Fruit fly (Drosophila melanogaster) whole organism, prepupa: Measurements from ENCODE around the gene CG1896.
A peak's percentile ranks its signal among the peaks of the same experiment; 100 is the strongest.

Experiments used
- Blimp-1 ChIP-seq: fragments of 200-800 bp; sonication (Bioruptor generic); optimal IDR thresholded peaks from 3 replicates; lab custom pipeline; 2017; ENCODE audit warnings: missing biosample characterization, missing genetic modification characterization, mild to moderate bottlenecking, moderate library complexity, missing genetic modification reagents
- CG11294 ChIP-seq: fragments of 200-800 bp; sonication (Bioruptor generic); IDR thresholded peaks from 2 replicates; pipeline ENCODE4 v1.3.6; 2022; ENCODE audit warnings: missing biosample characterization, missing genetic modification characterization
- CG11902 ChIP-seq: fragments of 200-800 bp; sonication (Bioruptor generic); optimal IDR thresholded peaks from 3 replicates; lab custom pipeline; 2016; ENCODE audit warnings: missing biosample characterization, missing genetic modification characterization
- CG15336 ChIP-seq: fragments of 200-800 bp; sonication (Bioruptor generic); IDR thresholded peaks from 2 replicates; pipeline ENCODE4 v1.3.6; 2022; ENCODE audit warnings: missing biosample characterization, missing genetic modification characterization
- CG1621 ChIP-seq: fragments of 200-800 bp; sonication (Bioruptor generic); optimal IDR thresholded peaks from 3 replicates; lab custom pipeline; 2018; ENCODE audit warnings: missing biosample characterization, mild to moderate bottlenecking, missing genetic modification characterization
- CG16779 ChIP-seq: fragments of 200-800 bp; sonication (Bioruptor generic); optimal IDR thresholded peaks from 3 replicates; lab custom pipeline; 2017; ENCODE audit warnings: missing biosample characterization, mild to moderate bottlenecking, missing genetic modification characterization
- CG3032 ChIP-seq: fragments of 200-800 bp; optimal IDR thresholded peaks from 2 replicates; lab custom pipeline; 2019; ENCODE audit warnings: missing biosample characterization, mild to moderate bottlenecking, missing genetic modification characterization, moderate library complexity
- CG31627 ChIP-seq: fragments of 200-800 bp; sonication (Bioruptor generic); optimal IDR thresholded peaks from 3 replicates; lab custom pipeline; 2016; ENCODE audit warnings: missing biosample characterization, missing genetic modification characterization
- CG32006 ChIP-seq: fragments of 200-800 bp; sonication (Bioruptor generic); optimal IDR thresholded peaks from 3 replicates; lab custom pipeline; 2017; ENCODE audit warnings: missing biosample characterization, mild to moderate bottlenecking, missing genetic modification characterization
- CG3919 ChIP-seq: fragments of 200-800 bp; sonication (Bioruptor generic); optimal IDR thresholded peaks from 3 replicates; lab custom pipeline; 2016; ENCODE audit warnings: missing biosample characterization, missing genetic modification characterization
- CG4318 ChIP-seq: fragments of 200-800 bp; sonication (Bioruptor generic); optimal IDR thresholded peaks from 3 replicates; lab custom pipeline; 2017; ENCODE audit warnings: missing biosample characterization, mild to moderate bottlenecking, missing genetic modification characterization
- CG6808 ChIP-seq: fragments of 200-800 bp; sonication (Bioruptor generic); optimal IDR thresholded peaks from 3 replicates; lab custom pipeline; 2017; ENCODE audit warnings: missing biosample characterization, missing genetic modification characterization, mild to moderate bottlenecking, moderate library complexity, missing genetic modification reagents
- CG6854 ChIP-seq: fragments of 200-800 bp; sonication (Bioruptor generic); optimal IDR thresholded peaks from 2 replicates; lab custom pipeline; 2017; ENCODE audit warnings: missing biosample characterization, mild to moderate bottlenecking, missing genetic modification characterization
- CG8119 ChIP-seq: fragments of 200-800 bp; sonication (Bioruptor generic); IDR thresholded peaks from 3 replicates; pipeline ENCODE4 v1.3.6; 2022; ENCODE audit warnings: missing biosample characterization, missing genetic modification characterization
- CG8319 ChIP-seq: fragments of 200-800 bp; sonication (Bioruptor generic); optimal IDR thresholded peaks from 3 replicates; lab custom pipeline; 2016; ENCODE audit warnings: missing biosample characterization, missing genetic modification characterization
- CG8632 ChIP-seq: fragments of 200-800 bp; sonication (Bioruptor generic); optimal IDR thresholded peaks from 3 replicates; lab custom pipeline; 2016; ENCODE audit warnings: missing biosample characterization, missing genetic modification characterization
- CG9139 ChIP-seq: fragments of 200-800 bp; sonication (Bioruptor generic); optimal IDR thresholded peaks from 3 replicates; lab custom pipeline; 2017; ENCODE audit warnings: missing biosample characterization, mild to moderate bottlenecking, missing genetic modification characterization
- Eip75B ChIP-seq: fragments of 200-800 bp; sonication (Bioruptor generic); optimal IDR thresholded peaks from 3 replicates; lab custom pipeline; 2016; ENCODE audit warnings: missing biosample characterization, missing genetic modification characterization
- Eip78C ChIP-seq: fragments of 200-800 bp; sonication (Bioruptor generic); peaks from one replicate; lab custom pipeline; 2016; ENCODE audit warnings: missing biosample characterization, missing genetic modification characterization
- Eip93F ChIP-seq: fragments of 200-800 bp; sonication (Bioruptor generic); optimal IDR thresholded peaks from 2 replicates; lab custom pipeline; 2016; ENCODE audit warnings: missing biosample characterization, mild to moderate bottlenecking, missing genetic modification characterization
- Ets96B ChIP-seq: fragments of 200-800 bp; optimal IDR thresholded peaks from 2 replicates; lab custom pipeline; 2019; ENCODE audit warnings: missing biosample characterization, mild to moderate bottlenecking, missing genetic modification characterization, moderate library complexity
- Gug ChIP-seq: fragments of 200-800 bp; sonication (Bioruptor generic); IDR thresholded peaks from 2 replicates; pipeline ENCODE4 v1.3.6; 2022; ENCODE audit warnings: missing biosample characterization, missing genetic modification characterization
- Hr38 ChIP-seq: sonication (Bioruptor generic); optimal IDR thresholded peaks from 2 replicates; lab custom pipeline; 2016; ENCODE audit warnings: missing biosample characterization, missing genetic modification characterization
- Hr39 ChIP-seq: fragments of 200-800 bp; sonication (Bioruptor generic); optimal IDR thresholded peaks from 2 replicates; lab custom pipeline; 2016; ENCODE audit warnings: missing biosample characterization, missing genetic modification characterization
- Hr4 ChIP-seq: fragments of 200-800 bp; sonication (Bioruptor generic); optimal IDR thresholded peaks from 3 replicates; lab custom pipeline; 2016; ENCODE audit warnings: missing biosample characterization, missing genetic modification characterization
- Lpt ChIP-seq: fragments of 200-800 bp; sonication (Bioruptor generic); optimal IDR thresholded peaks from 3 replicates; lab custom pipeline; 2016; ENCODE audit warnings: missing biosample characterization, missing genetic modification characterization
- Met ChIP-seq: fragments of 200-800 bp; sonication (Bioruptor generic); optimal IDR thresholded peaks from 3 replicates; lab custom pipeline; 2016; ENCODE audit warnings: missing biosample characterization, missing genetic modification characterization
- OdsH ChIP-seq: fragments of 200-800 bp; sonication (Bioruptor generic); optimal IDR thresholded peaks from 3 replicates; lab custom pipeline; 2016; ENCODE audit warnings: missing biosample characterization, missing genetic modification characterization
- Sox102F ChIP-seq: fragments of 200-800 bp; sonication (Bioruptor generic); optimal IDR thresholded peaks from 2 replicates; lab custom pipeline; 2016; ENCODE audit warnings: missing biosample characterization, mild to moderate bottlenecking, missing genetic modification characterization
- Sox14 ChIP-seq: fragments of 200-800 bp; sonication (Bioruptor generic); optimal IDR thresholded peaks from 3 replicates; lab custom pipeline; 2016; ENCODE audit warnings: missing biosample characterization, missing genetic modification characterization
- Sox15 ChIP-seq: fragments of 200-800 bp; sonication (Bioruptor generic); optimal IDR thresholded peaks from 3 replicates; lab custom pipeline; 2016; ENCODE audit warnings: missing biosample characterization, missing genetic modification characterization
- achi ChIP-seq: fragments of 200-800 bp; sonication (Bioruptor generic); optimal IDR thresholded peaks from 3 replicates; lab custom pipeline; 2016; ENCODE audit warnings: missing biosample characterization, missing genetic modification characterization
- cyc ChIP-seq: fragments of 200-800 bp; sonication (Bioruptor generic); optimal IDR thresholded peaks from 3 replicates; lab custom pipeline; 2016; ENCODE audit warnings: missing biosample characterization, missing genetic modification characterization
- dac ChIP-seq: fragments of 200-800 bp; sonication (Bioruptor generic); optimal IDR thresholded peaks from 2 replicates; lab custom pipeline; 2017; ENCODE audit warnings: missing biosample characterization, mild to moderate bottlenecking, missing genetic modification characterization
- dsx ChIP-seq: fragments of 200-800 bp; optimal IDR thresholded peaks from 3 replicates; lab custom pipeline; 2019; ENCODE audit warnings: missing biosample characterization, mild to moderate bottlenecking, missing genetic modification characterization, moderate library complexity; ENCODE audit not compliant: poor library complexity, severe bottlenecking
- esn ChIP-seq: fragments of 200-800 bp; sonication (Bioruptor generic); optimal IDR thresholded peaks from 2 replicates; lab custom pipeline; 2016; ENCODE audit warnings: missing biosample characterization, mild to moderate bottlenecking, missing genetic modification characterization, moderate library complexity
- fd59A ChIP-seq: fragments of 200-800 bp; sonication (Bioruptor generic); optimal IDR thresholded peaks from 2 replicates; lab custom pipeline; 2017; ENCODE audit warnings: missing biosample characterization, mild to moderate bottlenecking, missing genetic modification characterization, missing genetic modification reagents
- fd85E ChIP-seq: fragments of 200-800 bp; sonication (Bioruptor generic); optimal IDR thresholded peaks from 3 replicates; lab custom pipeline; 2016; ENCODE audit warnings: missing biosample characterization, missing genetic modification characterization
- fkh ChIP-seq: fragments of 200-800 bp; sonication (Bioruptor generic); optimal IDR thresholded peaks from 3 replicates; lab custom pipeline; 2017; ENCODE audit warnings: missing biosample characterization, mild to moderate bottlenecking, missing genetic modification characterization, moderate library complexity
- lz ChIP-seq: fragments of 200-800 bp; sonication (Bioruptor generic); optimal IDR thresholded peaks from 3 replicates; lab custom pipeline; 2016; ENCODE audit warnings: missing biosample characterization, missing genetic modification characterization
- pdm3 ChIP-seq: fragments of 200-800 bp; sonication (Bioruptor generic); optimal IDR thresholded peaks from 3 replicates; lab custom pipeline; 2016; ENCODE audit warnings: missing biosample characterization, missing genetic modification characterization
- salr ChIP-seq, 2 experiments: fragments of 200-800 bp; sonication (Bioruptor generic); optimal IDR thresholded peaks; 3 replicates each; lab custom pipeline; 2016 to 2018; ENCODE audit warnings: missing biosample characterization in 2 of 2, missing genetic modification characterization in 2 of 2, mild to moderate bottlenecking in 1 of 2
- spab ChIP-seq: fragments of 200-800 bp; sonication (Bioruptor generic); optimal IDR thresholded peaks from 2 replicates; lab custom pipeline; 2017; ENCODE audit warnings: missing biosample characterization, mild to moderate bottlenecking, missing genetic modification characterization, missing genetic modification reagents
- ss ChIP-seq, 2 experiments: fragments of 200-800 bp; sonication (Bioruptor generic); optimal IDR thresholded peaks; 2 replicates in 1 of 2; 3 replicates in 1 of 2; lab custom pipeline; 2017 to 2018; ENCODE audit warnings: mild to moderate bottlenecking in 2 of 2, missing biosample characterization in 2 of 2, missing genetic modification characterization in 2 of 2, moderate library complexity in 1 of 2
- svp ChIP-seq: fragments of 200-800 bp; sonication (Bioruptor generic); peaks from one replicate; lab custom pipeline; 2016; ENCODE audit warnings: missing biosample characterization, missing genetic modification characterization
- topi ChIP-seq: fragments of 200-800 bp; sonication (Bioruptor generic); optimal IDR thresholded peaks from 3 replicates; lab custom pipeline; 2016; ENCODE audit warnings: missing biosample characterization, missing genetic modification characterization
- vri ChIP-seq: fragments of 200-800 bp; sonication (Bioruptor generic); optimal IDR thresholded peaks from 3 replicates; lab custom pipeline; 2016; ENCODE audit warnings: missing biosample characterization, mild to moderate bottlenecking, missing genetic modification characterization

CG1896 gene

dm6 chr3R:31716265-31716664 is 27.8 kb upstream of the CG1896 start:
- TF ChIP-seq vri (no peak), Met (GFP tag; lab: Kevin White, UChicago) (no peak), Hr38 (no peak), spab (no peak), CG4318 (GFP tag; lab: Kevin White, UChicago) (no peak), topi (no peak), Gug (GFP tag; lab: Robert Waterston, UW) (no peak), salr (GFP tag; optimal IDR thresholded peaks at IDR 0.05; lab: Kevin White, UChicago) (no peak), CG31627 (GFP tag; lab: Kevin White, UChicago) (no peak)

dm6 chr3R:31717299-31718167 is 26.5 kb upstream of the CG1896 start:
- TF ChIP-seq Hr4 (peak; percentile 86), dsx (GFP tag; lab: Kevin White, UChicago) (peak; percentile 76), fd59A (GFP tag; lab: Kevin White, UChicago) (peak; percentile 83), achi (GFP tag; lab: Kevin White, UChicago) (peak; percentile 83), CG8119 (peak; percentile 83), Sox14 (GFP tag; lab: Kevin White, UChicago) (peak; percentile 90), CG9139 (peak; percentile 65), vri (peak; percentile 69), CG6808 (GFP tag; lab: Kevin White, UChicago) (peak; percentile 79), CG31627 (GFP tag; lab: Kevin White, UChicago) (peak; percentile 88), CG1621 (tag; lab: Kevin White, UChicago) (peak; percentile 79), cyc (GFP tag; lab: Kevin White, UChicago) (peak; percentile 84), Lpt (GFP tag; lab: Kevin White, UChicago) (peak; percentile 64), CG8319 (peak; percentile 63), fd85E (GFP tag; lab: Kevin White, UChicago) (peak; percentile 56), Eip78C (peak; percentile 95), CG11902 (GFP tag; lab: Kevin White, UChicago) (peak; percentile 67), CG32006 (peak; percentile 86), lz (GFP tag; lab: Kevin White, UChicago) (peak; percentile 86), Sox102F (GFP tag; lab: Kevin White, UChicago) (peak; percentile 84), Ets96B (tag; lab: Kevin White, UChicago) (peak; percentile 80), Sox15 (peak; percentile 81), CG15336 (GFP tag; lab: Robert Waterston, UW) (peak; percentile 74), fkh (GFP tag; lab: Kevin White, UChicago) (no peak), Met (GFP tag; lab: Kevin White, UChicago) (peak; percentile 89), CG3032 (tag; lab: Kevin White, UChicago) (peak; percentile 84), CG6854 (GFP tag; lab: Kevin White, UChicago) (peak; percentile 39), svp (GFP tag; lab: Kevin White, UChicago) (peak; percentile 91), OdsH (GFP tag; lab: Kevin White, UChicago) (peak; percentile 88), Eip75B (GFP tag; lab: Kevin White, UChicago) (peak; percentile 84), CG11294 (GFP tag; lab: Robert Waterston, UW) (peak; percentile 45; the same call in 1 of the 2 replicates), Gug (GFP tag; lab: Robert Waterston, UW) (peak; percentile 57; the same call in 1 of the 2 replicates), pdm3 (peak; percentile 87), dac (GFP tag; lab: Kevin White, UChicago) (peak; percentile 58), ss (GFP tag; optimal IDR thresholded peaks at IDR 0.05; lab: Kevin White, UChicago) (peak; percentile 70 to 82), esn (GFP tag; lab: Kevin White, UChicago) (peak; percentile 89), CG16779 (tag; lab: Kevin White, UChicago) (peak; percentile 29), Hr39 (GFP tag; lab: Kevin White, UChicago) (peak; percentile 87), CG4318 (GFP tag; lab: Kevin White, UChicago) (peak; percentile 63), Blimp-1 (GFP tag; lab: Kevin White, UChicago) (no peak), CG8632 (peak; percentile 79), CG3919 (GFP tag; lab: Kevin White, UChicago) (peak; percentile 80), Eip93F (GFP tag; lab: Kevin White, UChicago) (no peak)
